Worm (Caenorhabditis elegans) whole organism, mixed stage, embryonic: Measurements from ENCODE around the gene gpx-3.

Experiments
- ceh-83 ChIP-seq: fragments of 200-800 bp; sonication (Bioruptor generic); optimal IDR thresholded peaks from 2 replicates; lab custom pipeline; 2018; ENCODE audit warnings: mild to moderate bottlenecking, missing genetic modification characterization, missing compliant biosample characterization
- ces-1 ChIP-seq: fragments of 150-350 bp; optimal IDR thresholded peaks from 2 replicates; lab custom pipeline; 2014; ENCODE audit warnings: missing biosample characterization, missing genetic modification reagents, missing genetic modification characterization
- hlh-1 ChIP-seq: fragments of 150-350 bp; optimal IDR thresholded peaks from 2 replicates; lab custom pipeline; 2014; ENCODE audit warnings: missing biosample characterization, missing genetic modification reagents, missing genetic modification characterization
- lin-13 ChIP-seq: fragments of 150-350 bp; optimal IDR thresholded peaks from 2 replicates; lab custom pipeline; 2014; ENCODE audit warnings: missing biosample characterization, missing genetic modification characterization
- mab-5 ChIP-seq: fragments of 150-350 bp; optimal IDR thresholded peaks from 2 replicates; lab custom pipeline; 2014; ENCODE audit warnings: missing biosample characterization, missing genetic modification characterization
- nhr-237 ChIP-seq: fragments of 150-350 bp; optimal IDR thresholded peaks from 2 replicates; lab custom pipeline; 2014; ENCODE audit warnings: missing biosample characterization, missing genetic modification characterization
- nhr-28 ChIP-seq: fragments of 150-350 bp; optimal IDR thresholded peaks from 2 replicates; lab custom pipeline; 2014; ENCODE audit warnings: missing biosample characterization, missing genetic modification characterization
- nhr-76 ChIP-seq: sonication (generic microtip); optimal IDR thresholded peaks from 2 replicates; lab custom pipeline; 2017; ENCODE audit warnings: missing biosample characterization, missing genetic modification characterization
- pha-4 ChIP-seq: fragments of 150-350 bp; optimal IDR thresholded peaks from 2 replicates; lab custom pipeline; 2018; ENCODE audit warnings: missing biosample characterization, missing genetic modification reagents, missing genetic modification characterization
- snpc-4 ChIP-seq: fragments of 150-350 bp; optimal IDR thresholded peaks from 2 replicates; lab custom pipeline; 2014; ENCODE audit warnings: missing biosample characterization, missing genetic modification characterization
- sptf-1 ChIP-seq: sonication (generic microtip); optimal IDR thresholded peaks from 2 replicates; lab custom pipeline; 2017; ENCODE audit warnings: mild to moderate bottlenecking, missing genetic modification characterization, moderate library complexity, missing compliant biosample characterization
- unc-120 ChIP-seq: sonication (generic microtip); optimal IDR thresholded peaks from 2 replicates; lab custom pipeline; 2017; ENCODE audit warnings: missing genetic modification characterization, missing compliant biosample characterization; ENCODE audit not compliant: poor library complexity, severe bottlenecking
- unc-62 ChIP-seq: fragments of 150-350 bp; optimal IDR thresholded peaks from 2 replicates; lab custom pipeline; 2014; ENCODE audit warnings: missing biosample characterization, missing genetic modification reagents, missing genetic modification characterization
- ztf-11 ChIP-seq: fragments of 150-350 bp; optimal IDR thresholded peaks from 2 replicates; lab custom pipeline; 2014; ENCODE audit warnings: missing biosample characterization, missing genetic modification characterization

ce11 chrX:9565881-9566280 lies 21.9 kb upstream of the gpx-3 start, which contains the start of gene moc-5:
- TF ChIP-seq pha-4 (no peak), snpc-4 (tag; lab: Kevin White, UChicago) (no peak), ces-1 (GFP tag; lab: Kevin White, UChicago) (no peak), nhr-28 (tag; lab: Kevin White, UChicago) (no peak), nhr-237 (tag; lab: Kevin White, UChicago) (no peak), ceh-83 (no peak), hlh-1 (no peak), unc-120 (tag; lab: Kevin White, UChicago) (no peak), lin-13 (tag; lab: Kevin White, UChicago) (no peak), unc-62 (GFP tag; lab: Kevin White, UChicago) (no peak), ztf-11 (no peak), nhr-76 (tag; lab: Kevin White, UChicago) (no peak), sptf-1 (tag; lab: Kevin White, UChicago) (no peak), mab-5 (tag; lab: Kevin White, UChicago) (no peak)
